Worm (Caenorhabditis elegans): ENCODE measurements around the gene cht-3.

The cht-3 gene

DNA sequence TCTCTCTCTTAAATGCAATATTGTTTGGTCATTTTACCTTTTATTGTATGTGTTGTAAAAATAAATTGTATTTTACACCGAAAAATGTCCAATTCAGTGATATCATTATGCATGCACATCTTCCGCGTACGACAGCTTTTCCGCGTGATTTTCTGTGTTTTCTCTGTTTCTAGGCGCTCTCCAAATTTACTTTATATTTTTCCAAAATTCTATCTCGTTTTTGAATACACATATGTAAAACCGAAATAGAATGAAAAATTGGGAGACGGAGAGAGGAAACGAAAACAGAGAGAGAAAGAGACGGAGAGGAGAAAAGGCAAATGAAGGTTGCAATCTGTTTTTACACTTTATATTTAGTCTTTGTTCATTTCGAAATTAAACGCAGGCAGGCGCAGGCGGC lies 13.1 kb downstream of the cht-3 start (continued):
- TF ChIP-seq nhr-11 (tag; optimal IDR thresholded peaks at IDR 0.05): no peak
- peak; percentile 75 for TF ChIP-seq pha-4 (tag; optimal IDR thresholded peaks at IDR 0.05)
- no peak for TF ChIP-seq aly-2 (tag; optimal IDR thresholded peaks at IDR 0.05)
- no peak for TF ChIP-seq lsy-12 (tag; optimal IDR thresholded peaks at IDR 0.05)
- no peak for TF ChIP-seq ceh-9 (tag; optimal IDR thresholded peaks at IDR 0.05)

DNA sequence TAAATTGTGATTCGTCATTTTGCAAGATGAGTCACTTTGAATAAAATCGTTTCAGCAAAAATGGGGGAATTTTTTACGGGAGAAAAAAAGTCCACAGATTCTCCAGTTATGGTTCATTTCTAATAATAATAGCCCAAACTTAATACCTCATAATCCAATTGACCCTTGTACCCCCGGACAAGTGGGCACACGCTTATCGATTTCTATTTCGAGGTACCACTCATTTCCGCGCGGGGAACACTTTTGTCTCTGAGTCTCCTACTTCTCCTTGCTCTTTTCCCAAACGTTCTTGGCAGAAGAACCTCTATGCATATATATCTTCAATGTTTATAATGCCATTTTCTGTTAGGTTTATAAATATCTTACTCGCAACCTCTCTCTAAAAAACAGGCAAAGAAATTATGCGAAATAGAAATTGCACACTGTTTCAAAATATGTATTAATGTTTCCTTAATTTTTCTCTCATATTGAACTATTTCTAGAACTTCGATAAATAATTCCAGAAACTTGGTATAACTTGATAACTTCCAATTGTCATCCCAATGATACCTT lies 13.8 kb downstream of the cht-3 start, which contains the start of gene gldi-4:
TSS of gene gldi-4 (plus strand) at position 502 of the 552 bp plus-strand sequence.
- TF ChIP-seq sea-2 (GFP tag; optimal IDR thresholded peaks at IDR 0.05) (no peak), nhr-25 (tag; optimal IDR thresholded peaks at IDR 0.05) (no peak), skn-1 (tag; optimal IDR thresholded peaks at IDR 0.05) (no peak), unc-62 (GFP tag; optimal IDR thresholded peaks at IDR 0.05) (no peak), snpc-4 (tag; optimal IDR thresholded peaks at IDR 0.05) (no peak), ceh-9 (tag; optimal IDR thresholded peaks at IDR 0.05) (no peak), ZK546.5 (tag; optimal IDR thresholded peaks at IDR 0.05) (no peak)

DNA sequence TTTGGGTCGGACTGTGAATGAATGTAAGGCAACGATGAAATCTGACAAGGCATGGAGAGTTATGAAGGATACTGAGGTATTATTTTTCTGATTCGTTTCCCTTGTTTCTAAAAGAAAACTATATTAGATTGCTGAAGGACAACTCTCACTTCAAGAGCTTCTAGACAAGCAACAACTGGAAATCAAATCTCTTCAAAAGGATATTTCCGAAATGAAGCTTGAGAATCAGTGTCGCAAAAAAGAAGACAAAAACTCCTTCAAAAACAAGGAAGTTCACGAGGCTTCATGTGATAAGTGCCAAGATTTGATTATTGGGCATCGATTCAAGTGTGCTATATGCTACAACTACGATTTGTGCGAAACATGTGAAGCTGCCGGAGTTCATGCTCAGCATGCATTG lies 15.2 kb downstream of the cht-3 start:
- TF ChIP-seq fkh-10 (GFP tag; optimal IDR thresholded peaks at IDR 0.05) (peak; percentile 52), nhr-25 (tag; optimal IDR thresholded peaks at IDR 0.05) (no peak)

DNA sequence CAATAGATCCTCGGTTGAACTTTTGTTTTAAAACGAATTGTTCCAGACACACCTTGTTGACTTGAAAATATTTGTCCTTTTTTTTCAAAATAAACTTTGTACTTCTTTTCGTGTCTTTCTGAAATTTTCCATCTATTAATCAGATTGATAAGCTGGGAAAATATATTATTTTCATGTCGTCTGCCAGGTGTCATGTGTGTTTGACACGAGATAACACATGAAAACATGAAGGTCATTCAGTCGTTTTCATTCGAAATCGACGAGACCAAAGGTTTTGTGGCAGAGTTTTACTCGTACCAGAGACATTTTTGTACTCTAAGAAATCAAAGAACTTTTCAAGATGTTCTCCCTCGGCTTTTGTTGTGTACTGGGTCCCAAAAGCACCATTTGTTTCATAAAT lies 17.2 kb downstream of the cht-3 start:
- TF ChIP-seq pqm-1 (tag; optimal IDR thresholded peaks at IDR 0.05) (peak; percentile 48), hmg-11 (tag; optimal IDR thresholded peaks at IDR 0.05) (no peak), fkh-10 (GFP tag; optimal IDR thresholded peaks at IDR 0.05) (no peak), fos-1 (tag; optimal IDR thresholded peaks at IDR 0.05) (no peak), elt-1 (tag; optimal IDR thresholded peaks at IDR 0.05) (no peak), mdl-1 (tag; optimal IDR thresholded peaks at IDR 0.05) (no peak), eor-1 (tag; optimal IDR thresholded peaks at IDR 0.05) (no peak), lin-15B (tag; optimal IDR thresholded peaks at IDR 0.05) (no peak), pha-4 (tag; optimal IDR thresholded peaks at IDR 0.05) (peak; percentile 63), nhr-25 (tag; optimal IDR thresholded peaks at IDR 0.05) (peak; percentile 23), fkh-2 (tag; optimal IDR thresholded peaks at IDR 0.05) (no peak), unc-62 (GFP tag; optimal IDR thresholded peaks at IDR 0.05) (no peak), elt-2 (tag; optimal IDR thresholded peaks at IDR 0.05) (peak; percentile 80), sea-2 (GFP tag; optimal IDR thresholded peaks at IDR 0.05) (no peak), mml-1 (tag; optimal IDR thresholded peaks at IDR 0.05) (no peak), tbx-2 (tag; optimal IDR thresholded peaks at IDR 0.05) (no peak)

DNA sequence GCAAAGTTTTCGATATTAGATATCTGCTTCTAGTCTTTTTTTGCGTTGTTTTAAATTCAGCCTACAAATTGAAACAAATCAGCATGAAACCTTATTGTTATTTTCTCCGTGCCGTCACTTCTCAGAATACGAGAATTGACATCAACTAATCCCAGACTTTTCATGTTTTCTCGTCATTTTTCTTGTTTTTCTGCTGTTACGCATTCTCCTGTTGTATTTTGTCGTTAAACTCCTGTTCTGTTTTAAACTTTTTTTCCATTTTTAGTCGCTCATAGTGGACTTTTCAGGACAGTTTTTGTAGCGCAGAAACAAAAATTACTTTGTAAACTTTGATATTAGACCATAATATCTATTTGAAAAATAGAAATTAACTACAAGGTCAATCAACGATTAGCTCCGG lies 18.8 kb downstream of the cht-3 start:
- TF ChIP-seq ztf-4 (tag; optimal IDR thresholded peaks at IDR 0.05): no peak
- no peak for TF ChIP-seq egl-27 (tag; optimal IDR thresholded peaks at IDR 0.05)
- no peak for TF ChIP-seq aly-2 (tag; optimal IDR thresholded peaks at IDR 0.05)
- no peak for TF ChIP-seq pha-4 (tag; optimal IDR thresholded peaks at IDR 0.05)
- no peak for TF ChIP-seq ZK546.5 (tag; optimal IDR thresholded peaks at IDR 0.05)
- no peak for TF ChIP-seq fkh-10 (GFP tag; optimal IDR thresholded peaks at IDR 0.05)

DNA sequence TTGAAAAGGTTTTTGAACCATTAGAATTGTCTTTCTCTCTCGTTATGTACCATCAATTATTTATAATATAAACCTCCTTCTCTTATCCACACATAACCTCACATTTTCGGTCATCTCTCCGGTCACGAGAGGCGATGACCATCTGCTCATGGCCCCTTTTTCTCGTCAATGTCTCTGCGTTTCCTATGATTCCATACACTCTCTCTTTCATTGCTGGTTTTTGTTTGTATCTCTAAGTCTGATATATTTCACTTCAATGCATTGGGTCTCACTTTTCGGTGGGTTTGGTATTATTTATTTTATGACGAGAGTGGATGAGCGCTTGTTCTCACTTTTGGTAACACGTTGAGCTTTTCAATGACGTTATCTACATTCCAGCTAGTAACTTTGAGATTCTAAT lies 19.6 kb downstream of the cht-3 start:
- TF ChIP-seq nhr-28 (tag; optimal IDR thresholded peaks at IDR 0.05): no peak
- TF ChIP-seq unc-39 (tag; optimal IDR thresholded peaks at IDR 0.05): no peak
- TF ChIP-seq lin-39 (tag; optimal IDR thresholded peaks at IDR 0.05): no peak
- no peak for TF ChIP-seq fkh-10 (GFP tag; optimal IDR thresholded peaks at IDR 0.05)
- TF ChIP-seq snpc-4 (tag; optimal IDR thresholded peaks at IDR 0.05): peak; percentile 59
- peak; percentile 2 for TF ChIP-seq pqm-1 (tag; optimal IDR thresholded peaks at IDR 0.05)
- TF ChIP-seq elt-2 (tag; optimal IDR thresholded peaks at IDR 0.05): peak; percentile 11
- no peak for TF ChIP-seq R02D3.7 (tag; optimal IDR thresholded peaks at IDR 0.05)
- no peak for TF ChIP-seq unc-62 (GFP tag; optimal IDR thresholded peaks at IDR 0.05)
- no peak for TF ChIP-seq nhr-11 (tag; optimal IDR thresholded peaks at IDR 0.05)
- no peak for TF ChIP-seq elt-3 (tag; optimal IDR thresholded peaks at IDR 0.05)
- TF ChIP-seq tbx-2 (tag; optimal IDR thresholded peaks at IDR 0.05): peak; percentile 15
- TF ChIP-seq aly-2 (tag; optimal IDR thresholded peaks at IDR 0.05): no peak
- no peak for TF ChIP-seq ztf-11 (tag; optimal IDR thresholded peaks at IDR 0.05)
- no peak for TF ChIP-seq ztf-4 (tag; optimal IDR thresholded peaks at IDR 0.05)
- peak; percentile 30 for TF ChIP-seq nhr-23 (tag; optimal IDR thresholded peaks at IDR 0.05)
- TF ChIP-seq ceh-16 (tag; optimal IDR thresholded peaks at IDR 0.05): no peak
- no peak for TF ChIP-seq mml-1 (tag; optimal IDR thresholded peaks at IDR 0.05)
- TF ChIP-seq egl-27 (tag; optimal IDR thresholded peaks at IDR 0.05): no peak
- TF ChIP-seq nhr-237 (tag; optimal IDR thresholded peaks at IDR 0.05): no peak
- TF ChIP-seq nhr-77 (tag; optimal IDR thresholded peaks at IDR 0.05): no peak
- no peak for TF ChIP-seq nhr-67 (tag; optimal IDR thresholded peaks at IDR 0.05)
- no peak for TF ChIP-seq ama-1 (optimal IDR thresholded peaks at IDR 0.05)
- no peak for TF ChIP-seq eor-1 (tag; optimal IDR thresholded peaks at IDR 0.05)
- peak; percentile 56 for TF ChIP-seq jun-1 (tag; optimal IDR thresholded peaks at IDR 0.05)
- TF ChIP-seq egl-5 (tag; optimal IDR thresholded peaks at IDR 0.05): peak; percentile 89
- no peak for TF ChIP-seq mdl-1 (tag; optimal IDR thresholded peaks at IDR 0.05)
- peak; percentile 87 for TF ChIP-seq pha-4 (tag; optimal IDR thresholded peaks at IDR 0.05)
- TF ChIP-seq nhr-76 (tag; optimal IDR thresholded peaks at IDR 0.05): no peak
- TF ChIP-seq ZK546.5 (tag; optimal IDR thresholded peaks at IDR 0.05): no peak
- TF ChIP-seq fkh-2 (tag; optimal IDR thresholded peaks at IDR 0.05): no peak
- TF ChIP-seq ceh-82 (tag; optimal IDR thresholded peaks at IDR 0.05): no peak

All from whole organism, L3 larva.